Fruit fly (Drosophila melanogaster) whole organism, embryonic: Measurements from ENCODE around the gene CG33510.

Source experiments
- Asciz ChIP-seq: fragments of 200-800 bp; sonication (Bioruptor generic); optimal IDR thresholded peaks from 2 replicates; lab custom pipeline; 2017; ENCODE audit warnings: missing biosample characterization, mild to moderate bottlenecking, missing genetic modification characterization, missing genetic modification reagents
- Atf6 ChIP-seq: fragments of 200-800 bp; sonication (Bioruptor generic); IDR thresholded peaks from 2 replicates; pipeline ENCODE4 v1.3.6; 2022; ENCODE audit warnings: missing biosample characterization, missing genetic modification characterization
- C15 ChIP-seq: fragments of 200-800 bp; sonication (Bioruptor generic); IDR thresholded peaks from 3 replicates; pipeline ENCODE4 v1.3.6; 2022; ENCODE audit warnings: missing biosample characterization, missing genetic modification characterization
- CG1024 ChIP-seq: fragments of 200-800 bp; sonication (Bioruptor generic); IDR thresholded peaks from 2 replicates; pipeline ENCODE4 v1.3.6; 2022; ENCODE audit warnings: missing biosample characterization, missing genetic modification characterization
- CG13287 ChIP-seq: fragments of 200-800 bp; sonication (Bioruptor generic); IDR thresholded peaks from 2 replicates; pipeline ENCODE4 v1.3.6; 2022; ENCODE audit warnings: missing biosample characterization, missing genetic modification characterization; ENCODE audit not compliant: partially characterized antibody
- CG17359 ChIP-seq: fragments of 200-800 bp; sonication (Bioruptor generic); optimal IDR thresholded peaks from 3 replicates; lab custom pipeline; 2018; ENCODE audit warnings: missing biosample characterization, mild to moderate bottlenecking, missing genetic modification characterization, moderate library complexity
- CG18262 ChIP-seq: fragments of 200-800 bp; optimal IDR thresholded peaks from 3 replicates; lab custom pipeline; 2019; ENCODE audit warnings: missing biosample characterization, mild to moderate bottlenecking, missing genetic modification characterization, moderate library complexity
- CG18599 ChIP-seq: fragments of 200-800 bp; sonication (Bioruptor generic); optimal IDR thresholded peaks from 3 replicates; lab custom pipeline; 2017; ENCODE audit warnings: missing biosample characterization, missing genetic modification characterization, mild to moderate bottlenecking, moderate library complexity, missing genetic modification reagents
- CG2875 ChIP-seq: fragments of 200-800 bp; sonication (Bioruptor generic); optimal IDR thresholded peaks from 2 replicates; lab custom pipeline; 2017; ENCODE audit warnings: missing biosample characterization, mild to moderate bottlenecking, missing genetic modification characterization, missing genetic modification reagents
- CG30403 ChIP-seq: fragments of 200-800 bp; sonication (Bioruptor generic); optimal IDR thresholded peaks from 3 replicates; lab custom pipeline; 2016; ENCODE audit warnings: missing biosample characterization, missing genetic modification characterization
- CG30431 ChIP-seq: fragments of 200-800 bp; sonication (Bioruptor generic); optimal IDR thresholded peaks from 2 replicates; lab custom pipeline; 2017; ENCODE audit warnings: missing biosample characterization, missing genetic modification characterization
- CG34224 ChIP-seq: fragments of 200-800 bp; sonication (Bioruptor generic); IDR thresholded peaks from 3 replicates; pipeline ENCODE4 v1.3.6; 2022; ENCODE audit warnings: missing biosample characterization, missing genetic modification characterization; ENCODE audit not compliant: partially characterized antibody
- CG4282 ChIP-seq: fragments of 200-800 bp; sonication (Bioruptor generic); optimal IDR thresholded peaks from 2 replicates; lab custom pipeline; 2016; ENCODE audit warnings: missing biosample characterization, missing genetic modification characterization
- CG4404 ChIP-seq: fragments of 200-800 bp; sonication (Bioruptor generic); IDR thresholded peaks from 2 replicates; pipeline ENCODE4 v1.3.6; 2022; ENCODE audit warnings: missing biosample characterization, missing genetic modification characterization
- CG5180 ChIP-seq: fragments of 200-800 bp; sonication (Bioruptor generic); optimal IDR thresholded peaks from 3 replicates; lab custom pipeline; 2017; ENCODE audit warnings: missing biosample characterization, missing genetic modification characterization, mild to moderate bottlenecking, moderate library complexity, missing genetic modification reagents
- CG6791 ChIP-seq: fragments of 200-800 bp; sonication (Bioruptor generic); IDR thresholded peaks from 3 replicates; pipeline ENCODE4 v1.3.6; 2022; ENCODE audit warnings: missing biosample characterization, missing genetic modification characterization; ENCODE audit not compliant: partially characterized antibody
- CHES-1-like ChIP-seq: fragments of 200-800 bp; sonication (Bioruptor generic); optimal IDR thresholded peaks from 2 replicates; lab custom pipeline; 2016; ENCODE audit warnings: missing biosample characterization, missing genetic modification characterization
- CkIIα-i1 ChIP-seq: fragments of 200-800 bp; sonication (Bioruptor generic); IDR thresholded peaks from 2 replicates; pipeline ENCODE4 v1.3.6; 2022; ENCODE audit warnings: missing biosample characterization, missing genetic modification characterization
- D19B ChIP-seq: fragments of 200-800 bp; sonication (Bioruptor generic); optimal IDR thresholded peaks from 2 replicates; lab custom pipeline; 2017; ENCODE audit warnings: missing biosample characterization, mild to moderate bottlenecking, missing genetic modification characterization
- Dfd ChIP-seq, 2 experiments: fragments of >200 bp; optimal IDR thresholded peaks; 2 replicates each; lab custom pipeline; 2017; ENCODE audit warnings: missing biosample characterization in 2 of 2, missing genetic modification characterization in 2 of 2
- Doc2 ChIP-seq: fragments of 200-800 bp; sonication (Bioruptor generic); IDR thresholded peaks from 2 replicates; pipeline ENCODE4 v1.3.6; 2022; ENCODE audit warnings: missing biosample characterization, missing genetic modification characterization
- Dref ChIP-seq: fragments of 200-800 bp; sonication (Bioruptor generic); IDR thresholded peaks from 2 replicates; pipeline ENCODE4 v1.3.6; 2022; ENCODE audit warnings: missing biosample characterization, missing genetic modification characterization
- Ets65A ChIP-seq: fragments of 200-800 bp; sonication (Bioruptor generic); peaks from one replicate; lab custom pipeline; 2016; ENCODE audit warnings: missing biosample characterization, missing genetic modification characterization
- GATAe ChIP-seq: fragments of 200-800 bp; sonication (Bioruptor generic); conservative IDR thresholded peaks from 2 replicates; pipeline ENCODE4 v1.3.6; 2022; ENCODE audit warnings: missing biosample characterization, missing genetic modification characterization
- HLHmδ ChIP-seq: fragments of 200-800 bp; sonication (Bioruptor generic); optimal IDR thresholded peaks from 2 replicates; lab custom pipeline; 2018; ENCODE audit warnings: missing biosample characterization, mild to moderate bottlenecking, missing genetic modification characterization, moderate library complexity
- Lhr ChIP-seq: fragments of 200-800 bp; sonication (Bioruptor generic); optimal IDR thresholded peaks from 3 replicates; lab custom pipeline; 2017; ENCODE audit warnings: mild to moderate bottlenecking, missing biosample characterization, missing genetic modification reagents, missing genetic modification characterization
- NfI ChIP-seq: fragments of 200-800 bp; sonication (Bioruptor generic); optimal IDR thresholded peaks from 3 replicates; lab custom pipeline; 2018; ENCODE audit warnings: missing biosample characterization, mild to moderate bottlenecking, missing genetic modification characterization, moderate library complexity
- Opbp ChIP-seq: fragments of 200-800 bp; sonication (Bioruptor generic); IDR thresholded peaks from 3 replicates; pipeline ENCODE4 v1.3.6; 2022; ENCODE audit warnings: missing biosample characterization, missing genetic modification characterization; ENCODE audit not compliant: partially characterized antibody
- PHDP ChIP-seq: fragments of 200-800 bp; sonication (Bioruptor generic); optimal IDR thresholded peaks from 3 replicates; lab custom pipeline; 2018; ENCODE audit warnings: missing biosample characterization, mild to moderate bottlenecking, missing genetic modification characterization, moderate library complexity
- Scr ChIP-seq: fragments of 200-800 bp; sonication (Bioruptor generic); IDR thresholded peaks from 2 replicates; pipeline ENCODE4 v1.3.6; 2022; ENCODE audit warnings: missing biosample characterization, missing genetic modification characterization; ENCODE audit not compliant: partially characterized antibody
- Stat92E ChIP-seq, 3 experiments: fragments of >200 bp in 2 of 3; fragments of 200-800 bp in 1 of 3; sonication (Bioruptor generic) in 1 of 3; optimal IDR thresholded peaks; 2 replicates each; lab custom pipeline; 2017 to 2019; ENCODE audit warnings: missing biosample characterization in 3 of 3, missing genetic modification characterization in 3 of 3, mild to moderate bottlenecking in 1 of 3, moderate library complexity in 1 of 3
- amos ChIP-seq: fragments of 200-800 bp; sonication (Bioruptor generic); IDR thresholded peaks from 2 replicates; pipeline ENCODE4 v1.3.6; 2022; ENCODE audit warnings: missing biosample characterization, missing genetic modification characterization; ENCODE audit not compliant: partially characterized antibody
- bbx ChIP-seq: fragments of 200-800 bp; sonication (Bioruptor generic); IDR thresholded peaks from 2 replicates; pipeline ENCODE4 v1.3.6; 2022; ENCODE audit warnings: missing biosample characterization, missing genetic modification characterization; ENCODE audit not compliant: partially characterized antibody
- btn ChIP-seq: fragments of 200-800 bp; sonication (Bioruptor generic); optimal IDR thresholded peaks from 2 replicates; lab custom pipeline; 2016; ENCODE audit warnings: missing biosample characterization, missing genetic modification characterization
- chinmo ChIP-seq: fragments of 200-800 bp; sonication (Bioruptor generic); IDR thresholded peaks from 4 replicates; pipeline ENCODE4 v1.3.6; 2022; ENCODE audit warnings: missing biosample characterization, missing genetic modification characterization; ENCODE audit not compliant: partially characterized antibody
- fru ChIP-seq: fragments of >200 bp; optimal IDR thresholded peaks from 2 replicates; lab custom pipeline; 2017
- gce ChIP-seq: fragments of 200-800 bp; sonication (Bioruptor generic); IDR thresholded peaks from 3 replicates; pipeline ENCODE4 v1.3.6; 2022; ENCODE audit warnings: missing biosample characterization, missing genetic modification characterization
- gsb-n ChIP-seq: fragments of 200-800 bp; sonication (Bioruptor generic); optimal IDR thresholded peaks from 3 replicates; lab custom pipeline; 2018; ENCODE audit warnings: missing biosample characterization, mild to moderate bottlenecking, missing genetic modification characterization
- hb ChIP-seq: fragments of 200-800 bp; sonication (Bioruptor generic); IDR thresholded peaks from 3 replicates; pipeline ENCODE4 v1.3.6; 2022; ENCODE audit warnings: missing biosample characterization, missing genetic modification characterization; ENCODE audit not compliant: partially characterized antibody
- jumu ChIP-seq: fragments of 200-800 bp; sonication (Bioruptor generic); optimal IDR thresholded peaks from 3 replicates; lab custom pipeline; 2016; ENCODE audit warnings: missing biosample characterization, missing genetic modification characterization
- onecut ChIP-seq: fragments of 200-800 bp; sonication (Bioruptor generic); IDR thresholded peaks from 2 replicates; pipeline ENCODE4 v1.3.6; 2022; ENCODE audit warnings: missing biosample characterization, missing genetic modification characterization
- pb ChIP-seq: fragments of 200-800 bp; sonication (Bioruptor generic); optimal IDR thresholded peaks from 3 replicates; lab custom pipeline; 2016; ENCODE audit warnings: missing biosample characterization, missing genetic modification characterization
- phol ChIP-seq: fragments of 200-800 bp; sonication (Bioruptor generic); optimal IDR thresholded peaks from 3 replicates; lab custom pipeline; 2018; ENCODE audit warnings: missing biosample characterization, mild to moderate bottlenecking, missing genetic modification characterization, moderate library complexity
- pzg ChIP-seq: fragments of 200-800 bp; sonication (Bioruptor generic); optimal IDR thresholded peaks from 3 replicates; lab custom pipeline; 2018; ENCODE audit warnings: missing biosample characterization, mild to moderate bottlenecking, missing genetic modification characterization, moderate library complexity
- stwl ChIP-seq: fragments of 200-800 bp; sonication (Bioruptor generic); optimal IDR thresholded peaks from 3 replicates; lab custom pipeline; 2018; ENCODE audit warnings: missing biosample characterization, mild to moderate bottlenecking, missing genetic modification characterization, moderate library complexity
- trem ChIP-seq: fragments of 200-800 bp; optimal IDR thresholded peaks from 3 replicates; lab custom pipeline; 2019; ENCODE audit warnings: missing biosample characterization, mild to moderate bottlenecking, missing genetic modification characterization, moderate library complexity
- tup ChIP-seq: fragments of 200-800 bp; sonication (Bioruptor generic); optimal IDR thresholded peaks from 2 replicates; lab custom pipeline; 2016; ENCODE audit warnings: missing biosample characterization, mild to moderate bottlenecking, missing genetic modification characterization, moderate library complexity
- unc-4 ChIP-seq: fragments of 200-800 bp; sonication (Bioruptor generic); IDR thresholded peaks from 2 replicates; pipeline ENCODE4 v1.3.6; 2022; ENCODE audit warnings: missing biosample characterization, missing genetic modification characterization; ENCODE audit not compliant: partially characterized antibody
- wdn ChIP-seq: fragments of 200-800 bp; sonication (Bioruptor generic); IDR thresholded peaks from 2 replicates; pipeline ENCODE4 v1.3.6; 2022; ENCODE audit warnings: missing biosample characterization, missing genetic modification characterization

The CG33510 gene

dm6 chr2L:21104326-21104725 is 20.2 kb upstream of the CG33510 start, which contains the start of the genes CG46307 and Nhe2 (continued):
- TF ChIP-seq chinmo (no peak), CG4282 (GFP tag; lab: Kevin White, UChicago) (no peak), CHES-1-like (GFP tag; lab: Kevin White, UChicago) (no peak), Scr (GFP tag; lab: Robert Waterston, UW) (peak; percentile 25; the same call in 1 of the 2 replicates), D19B (GFP tag; lab: Kevin White, UChicago) (no peak), CG2875 (no peak), PHDP (tag; lab: Kevin White, UChicago) (no peak), hb (GFP tag; lab: Robert Waterston, UW) (no peak), pzg (GFP tag; lab: Kevin White, UChicago) (peak; percentile 43), CG1024 (GFP tag; lab: Robert Waterston, UW) (no peak), wdn (GFP tag; lab: Robert Waterston, UW) (no peak), CG34224 (GFP tag; lab: Robert Waterston, UW) (no peak), CG18262 (tag; lab: Kevin White, UChicago) (peak; percentile 0), CG5180 (GFP tag; lab: Kevin White, UChicago) (no peak), Ets65A (GFP tag; lab: Kevin White, UChicago) (peak; percentile 78), CG13287 (GFP tag; lab: Robert Waterston, UW) (no peak), Lhr (GFP tag; lab: Kevin White, UChicago) (peak; percentile 57), Doc2 (GFP tag; lab: Robert Waterston, UW) (no peak), Atf6 (no peak), Opbp (GFP tag; lab: Robert Waterston, UW) (no peak; the same call in 1 of the 3 replicates), CG30431 (GFP tag; lab: Kevin White, UChicago) (no peak), fru (lab: Kevin White, UChicago) (no peak), Asciz (GFP tag; lab: Kevin White, UChicago) (no peak), C15 (GFP tag; lab: Robert Waterston, UW) (no peak), CkIIα-i1 (no peak), NfI (GFP tag; lab: Kevin White, UChicago) (no peak), phol (tag; lab: Kevin White, UChicago) (peak; percentile 10), trem (tag; lab: Kevin White, UChicago) (peak; percentile 52), amos (GFP tag; lab: Robert Waterston, UW) (peak; percentile 38; the same call in 1 of the 2 replicates), tup (GFP tag; lab: Kevin White, UChicago) (no peak), CG6791 (GFP tag; lab: Robert Waterston, UW) (no peak), GATAe (GFP tag; lab: Robert Waterston, UW) (no peak), CG4404 (GFP tag; lab: Robert Waterston, UW) (no peak), jumu (GFP tag; lab: Kevin White, UChicago) (no peak), HLHmδ (peak; percentile 45), onecut (GFP tag; lab: Robert Waterston, UW) (peak; percentile 28; the same call in 1 of the 2 replicates), gsb-n (tag; lab: Kevin White, UChicago) (no peak), btn (GFP tag; lab: Kevin White, UChicago) (no peak), CG17359 (no peak), CG30403 (GFP tag; lab: Kevin White, UChicago) (no peak), Stat92E (GFP tag; optimal IDR thresholded peaks at IDR 0.05; lab: Kevin White, UChicago) (peak in 1 of 3 experiments; percentile 22), unc-4 (GFP tag; lab: Robert Waterston, UW) (no peak), stwl (tag; lab: Kevin White, UChicago) (peak; percentile 62), pb (GFP tag; lab: Kevin White, UChicago) (no peak), Dfd (GFP tag; optimal IDR thresholded peaks at IDR 0.05; lab: Kevin White, UChicago) (no peak), CG18599 (GFP tag; lab: Kevin White, UChicago) (no peak), gce (GFP tag; lab: Robert Waterston, UW) (no peak), bbx (GFP tag; lab: Robert Waterston, UW) (no peak), Dref (GFP tag; lab: Robert Waterston, UW) (0 out of 2 replicates have a peak, but pooled peaks have one; percentile 57)
